Fruit fly (Drosophila melanogaster) whole organism, embryonic: ENCODE measurements around the gene Gclc.

ENCODE experiments used
- BEAF-32 ChIP-seq: fragments of 200-800 bp; sonication (Bioruptor generic); optimal IDR thresholded peaks from 3 replicates; lab custom pipeline; 2017; ENCODE audit warnings: missing biosample characterization, missing genetic modification characterization, mild to moderate bottlenecking, moderate library complexity, missing genetic modification reagents
- CG10274 ChIP-seq: fragments of 200-800 bp; sonication (Bioruptor generic); optimal IDR thresholded peaks from 3 replicates; lab custom pipeline; 2017; ENCODE audit warnings: missing biosample characterization, mild to moderate bottlenecking, missing genetic modification characterization
- CG11398 ChIP-seq: fragments of 200-800 bp; sonication (Bioruptor generic); optimal IDR thresholded peaks from 2 replicates; lab custom pipeline; 2016; ENCODE audit warnings: missing biosample characterization, missing genetic modification characterization
- CG11504 ChIP-seq: fragments of 200-800 bp; sonication (Bioruptor generic); optimal IDR thresholded peaks from 3 replicates; lab custom pipeline; 2019; ENCODE audit warnings: missing biosample characterization, mild to moderate bottlenecking, missing genetic modification characterization, moderate library complexity
- CG14710 ChIP-seq: fragments of 200-800 bp; sonication (Bioruptor generic); optimal IDR thresholded peaks from 3 replicates; lab custom pipeline; 2019; ENCODE audit warnings: missing biosample characterization, mild to moderate bottlenecking, missing genetic modification characterization, moderate library complexity
- CG30403 ChIP-seq: fragments of 200-800 bp; sonication (Bioruptor generic); optimal IDR thresholded peaks from 3 replicates; lab custom pipeline; 2016; ENCODE audit warnings: missing biosample characterization, missing genetic modification characterization
- CG3163 ChIP-seq: fragments of 200-800 bp; sonication (Bioruptor generic); optimal IDR thresholded peaks from 3 replicates; lab custom pipeline; 2016; ENCODE audit warnings: missing biosample characterization, missing genetic modification characterization
- CG33557 ChIP-seq: fragments of 200-800 bp; sonication (Bioruptor generic); optimal IDR thresholded peaks from 2 replicates; lab custom pipeline; 2019; ENCODE audit warnings: missing biosample characterization, mild to moderate bottlenecking, missing genetic modification characterization, moderate library complexity
- CG3726 ChIP-seq: fragments of 200-800 bp; sonication (Bioruptor generic); IDR thresholded peaks from 3 replicates; pipeline ENCODE4, ENCODE4 v1.3.6; 2022; ENCODE audit warnings: missing biosample characterization, missing genetic modification characterization
- CG6765 ChIP-seq: fragments of 200-800 bp; sonication (Bioruptor generic); optimal IDR thresholded peaks from 3 replicates; lab custom pipeline; 2017; ENCODE audit warnings: missing biosample characterization, mild to moderate bottlenecking, missing genetic modification characterization
- CG6813 ChIP-seq: fragments of 200-800 bp; sonication (Bioruptor generic); optimal IDR thresholded peaks from 2 replicates; lab custom pipeline; 2017; ENCODE audit warnings: missing biosample characterization, missing genetic modification characterization, mild to moderate bottlenecking, moderate library complexity, missing genetic modification reagents
- CG7271 ChIP-seq: fragments of 200-800 bp; sonication (Bioruptor generic); optimal IDR thresholded peaks from 2 replicates; lab custom pipeline; 2018; ENCODE audit warnings: missing biosample characterization, mild to moderate bottlenecking, missing genetic modification characterization, moderate library complexity
- CG7839 ChIP-seq: fragments of 200-800 bp; sonication (Bioruptor generic); optimal IDR thresholded peaks from 3 replicates; lab custom pipeline; 2018; ENCODE audit warnings: missing biosample characterization, mild to moderate bottlenecking, missing genetic modification characterization, moderate library complexity
- CG8089 ChIP-seq: fragments of 200-800 bp; sonication (Bioruptor generic); optimal IDR thresholded peaks from 3 replicates; lab custom pipeline; 2016; ENCODE audit warnings: missing biosample characterization, missing genetic modification characterization
- CG8765 ChIP-seq: fragments of 200-800 bp; sonication (Bioruptor generic); IDR thresholded peaks from 2 replicates; pipeline ENCODE4 v1.3.6; 2022; ENCODE audit warnings: missing biosample characterization, missing genetic modification characterization
- CG9609 ChIP-seq: fragments of 200-800 bp; sonication (Bioruptor generic); optimal IDR thresholded peaks from 3 replicates; lab custom pipeline; 2016; ENCODE audit warnings: missing biosample characterization, missing genetic modification characterization
- CTCF ChIP-seq: fragments of 200-800 bp; sonication (Bioruptor generic); optimal IDR thresholded peaks from 2 replicates; lab custom pipeline; 2017; ENCODE audit warnings: missing biosample characterization, mild to moderate bottlenecking, missing genetic modification characterization, moderate library complexity
- Deaf1 ChIP-seq: fragments of 200-800 bp; optimal IDR thresholded peaks from 3 replicates; lab custom pipeline; 2019; ENCODE audit warnings: missing biosample characterization, mild to moderate bottlenecking, missing genetic modification characterization, moderate library complexity
- Dfd ChIP-seq, 2 experiments: fragments of >200 bp; optimal IDR thresholded peaks; 2 replicates each; lab custom pipeline; 2017; ENCODE audit warnings: missing biosample characterization in 2 of 2, missing genetic modification characterization in 2 of 2
- Fer3 ChIP-seq: fragments of 200-800 bp; sonication (Bioruptor generic); optimal IDR thresholded peaks from 2 replicates; lab custom pipeline; 2018; ENCODE audit warnings: missing biosample characterization, mild to moderate bottlenecking, missing genetic modification characterization, moderate library complexity
- GATAe ChIP-seq: fragments of 200-800 bp; sonication (Bioruptor generic); conservative IDR thresholded peaks from 2 replicates; pipeline ENCODE4 v1.3.6; 2022; ENCODE audit warnings: missing biosample characterization, missing genetic modification characterization
- HHEX ChIP-seq: fragments of 200-800 bp; sonication (Bioruptor generic); optimal IDR thresholded peaks from 3 replicates; lab custom pipeline; 2017; ENCODE audit warnings: missing biosample characterization, mild to moderate bottlenecking, missing genetic modification characterization, missing genetic modification reagents
- Hand ChIP-seq: fragments of 200-800 bp; sonication (Bioruptor generic); optimal IDR thresholded peaks from 2 replicates; lab custom pipeline; 2017; ENCODE audit warnings: mild to moderate bottlenecking, missing biosample characterization, missing genetic modification reagents, missing genetic modification characterization
- Hr3 ChIP-seq: fragments of 200-800 bp; sonication (Bioruptor generic); optimal IDR thresholded peaks from 3 replicates; lab custom pipeline; 2016; ENCODE audit warnings: missing biosample characterization, missing genetic modification characterization
- Kr ChIP-seq: fragments of 200-800 bp; sonication (Bioruptor generic); optimal IDR thresholded peaks from 2 replicates; lab custom pipeline; 2017; ENCODE audit warnings: missing biosample characterization, mild to moderate bottlenecking, missing genetic modification characterization
- Lim3 ChIP-seq: fragments of 200-800 bp; sonication (Bioruptor generic); IDR thresholded peaks from 2 replicates; pipeline ENCODE4 v1.3.6; 2022; ENCODE audit warnings: missing biosample characterization, missing genetic modification characterization
- Max ChIP-seq: fragments of 200-800 bp; sonication (Bioruptor generic); optimal IDR thresholded peaks from 2 replicates; lab custom pipeline; 2016; ENCODE audit warnings: missing biosample characterization, mild to moderate bottlenecking, missing genetic modification characterization
- Optix ChIP-seq: fragments of 200-800 bp; sonication (Bioruptor generic); IDR thresholded peaks from 3 replicates; pipeline ENCODE4 v1.3.6; 2022; ENCODE audit warnings: missing biosample characterization, missing genetic modification characterization
- Trl ChIP-seq, 3 experiments: fragments of >200 bp in 2 of 3; fragments of 200-800 bp in 1 of 3; sonication (Bioruptor generic) in 1 of 3; optimal IDR thresholded peaks; 2 replicates in 1 of 3; 3 replicates in 2 of 3; lab custom pipeline; 2016 to 2017; ENCODE audit warnings: missing biosample characterization in 1 of 3, missing genetic modification characterization in 1 of 3
- Xbp1 ChIP-seq: fragments of 200-800 bp; sonication (Bioruptor generic); optimal IDR thresholded peaks from 3 replicates; lab custom pipeline; 2016; ENCODE audit warnings: missing biosample characterization, mild to moderate bottlenecking, missing genetic modification characterization
- bsh ChIP-seq, 2 experiments: fragments of 200-800 bp; sonication (Bioruptor generic); optimal IDR thresholded peaks; 2 replicates each; lab custom pipeline; 2017 to 2018; ENCODE audit warnings: mild to moderate bottlenecking in 2 of 2, missing biosample characterization in 2 of 2, missing genetic modification characterization in 2 of 2, moderate library complexity in 1 of 2
- caup ChIP-seq: fragments of 200-800 bp; sonication (Bioruptor generic); optimal IDR thresholded peaks from 3 replicates; lab custom pipeline; 2017; ENCODE audit warnings: missing biosample characterization, mild to moderate bottlenecking, missing genetic modification characterization, moderate library complexity; ENCODE audit not compliant: severe bottlenecking
- crol ChIP-seq: fragments of 200-800 bp; sonication (Bioruptor generic); IDR thresholded peaks from 2 replicates; pipeline ENCODE4 v1.3.6; 2022; ENCODE audit warnings: missing biosample characterization, missing genetic modification characterization
- dmrt99B ChIP-seq: fragments of 200-800 bp; sonication (Bioruptor generic); optimal IDR thresholded peaks from 2 replicates; lab custom pipeline; 2018; ENCODE audit warnings: missing biosample characterization, mild to moderate bottlenecking, missing genetic modification characterization, moderate library complexity
- eve ChIP-seq, 2 experiments: fragments of >200 bp; optimal IDR thresholded peaks; 2 replicates each; lab custom pipeline; 2017; ENCODE audit warnings: missing biosample characterization in 2 of 2, missing genetic modification characterization in 2 of 2
- gem ChIP-seq: fragments of 200-800 bp; sonication (Bioruptor generic); optimal IDR thresholded peaks from 2 replicates; lab custom pipeline; 2019; ENCODE audit warnings: missing biosample characterization, mild to moderate bottlenecking, missing genetic modification characterization, moderate library complexity
- grn ChIP-seq: fragments of 200-800 bp; sonication (Bioruptor generic); optimal IDR thresholded peaks from 3 replicates; lab custom pipeline; 2017; ENCODE audit warnings: missing biosample characterization, missing genetic modification characterization
- knrl ChIP-seq: fragments of 200-800 bp; sonication (Bioruptor generic); IDR thresholded peaks from 3 replicates; pipeline ENCODE4 v1.3.6; 2022; ENCODE audit warnings: missing biosample characterization, missing genetic modification characterization; ENCODE audit not compliant: partially characterized antibody
- mirr ChIP-seq: fragments of 200-800 bp; sonication (Bioruptor generic); optimal IDR thresholded peaks from 3 replicates; lab custom pipeline; 2018; ENCODE audit warnings: missing biosample characterization, mild to moderate bottlenecking, missing genetic modification characterization
- p53 ChIP-seq: fragments of 200-800 bp; sonication (Bioruptor generic); optimal IDR thresholded peaks from 2 replicates; lab custom pipeline; 2016; ENCODE audit warnings: missing biosample characterization, missing genetic modification characterization
- pfk ChIP-seq: fragments of 200-800 bp; sonication (Bioruptor generic); optimal IDR thresholded peaks from 2 replicates; lab custom pipeline; 2018; ENCODE audit warnings: missing biosample characterization, mild to moderate bottlenecking, missing genetic modification characterization, moderate library complexity
- pnt ChIP-seq: fragments of 200-800 bp; sonication (Bioruptor generic); optimal IDR thresholded peaks from 3 replicates; lab custom pipeline; 2016; ENCODE audit warnings: missing biosample characterization, missing genetic modification characterization
- prd ChIP-seq, 3 experiments: fragments of >200 bp in 2 of 3; fragments of 200-800 bp in 1 of 3; sonication (Bioruptor generic) in 1 of 3; optimal IDR thresholded peaks in 2 of 3; IDR thresholded peaks in 1 of 3; 2 replicates in 2 of 3; 3 replicates in 1 of 3; pipeline versions ENCODE4 v1.3.6 to Lab custom; 2017 to 2022; ENCODE audit warnings: missing biosample characterization in 1 of 3, missing genetic modification characterization in 1 of 3
- pros ChIP-seq: fragments of 200-800 bp; sonication (Bioruptor generic); optimal IDR thresholded peaks from 3 replicates; lab custom pipeline; 2019; ENCODE audit warnings: missing biosample characterization, mild to moderate bottlenecking, missing genetic modification characterization, moderate library complexity
- scrt ChIP-seq: fragments of 200-800 bp; sonication (Bioruptor generic); optimal IDR thresholded peaks from 2 replicates; lab custom pipeline; 2018; ENCODE audit warnings: missing biosample characterization, mild to moderate bottlenecking, missing genetic modification characterization, moderate library complexity
- slou ChIP-seq: fragments of 200-800 bp; sonication (Bioruptor generic); optimal IDR thresholded peaks from 3 replicates; lab custom pipeline; 2016; ENCODE audit warnings: missing biosample characterization, missing genetic modification characterization
- unpg ChIP-seq: fragments of 200-800 bp; sonication (Bioruptor generic); optimal IDR thresholded peaks from 3 replicates; lab custom pipeline; 2018; ENCODE audit warnings: missing biosample characterization, mild to moderate bottlenecking, missing genetic modification characterization, moderate library complexity

The Gclc gene

dm6 chrX:8100026-8100825 is 15.7 kb downstream of the Gclc start (continued):
- TF ChIP-seq prd (optimal IDR thresholded peaks at IDR 0.05; lab: Kevin White, UChicago) (no peak), prd (GFP tag; IDR thresholded peaks at IDR 0.05; lab: Robert Waterston, UW) (peak; percentile 90), Kr (GFP tag; lab: Kevin White, UChicago) (no peak), CG14710 (tag; lab: Kevin White, UChicago) (peak; percentile 68), CG8765 (no peak), knrl (GFP tag; lab: Robert Waterston, UW) (no peak), CG11504 (tag; lab: Kevin White, UChicago) (peak; percentile 80), BEAF-32 (GFP tag; lab: Kevin White, UChicago) (no peak), CG30403 (GFP tag; lab: Kevin White, UChicago) (peak; percentile 81), Deaf1 (peak; percentile 57), Lim3 (GFP tag; lab: Robert Waterston, UW) (no peak), p53 (GFP tag; lab: Kevin White, UChicago) (no peak), scrt (peak; percentile 86), mirr (GFP tag; lab: Kevin White, UChicago) (peak; percentile 28), unpg (peak; percentile 88), CG6765 (GFP tag; lab: Kevin White, UChicago) (peak; percentile 70), bsh (GFP tag; optimal IDR thresholded peaks at IDR 0.05; lab: Kevin White, UChicago) (peak; percentile 62 to 90), CG8089 (GFP tag; lab: Kevin White, UChicago) (no peak), grn (GFP tag; lab: Kevin White, UChicago) (no peak), CG9609 (GFP tag; lab: Kevin White, UChicago) (peak; percentile 13), Hand (GFP tag; lab: Kevin White, UChicago) (peak; percentile 84), Max (peak; percentile 68), CTCF (peak; percentile 31), Dfd (GFP tag; optimal IDR thresholded peaks at IDR 0.05; lab: Kevin White, UChicago) (no peak), CG6813 (peak; percentile 81), Fer3 (tag; lab: Kevin White, UChicago) (peak; percentile 82), dmrt99B (peak; percentile 90), GATAe (GFP tag; lab: Robert Waterston, UW) (peak; percentile 21; the same call in 1 of the 2 replicates), CG33557 (GFP tag; lab: Kevin White, UChicago) (no peak), CG10274 (GFP tag; lab: Kevin White, UChicago) (peak; percentile 35), CG11398 (GFP tag; lab: Kevin White, UChicago) (no peak), HHEX (peak; percentile 84), Xbp1 (GFP tag; lab: Kevin White, UChicago) (peak; percentile 87), crol (GFP tag; lab: Robert Waterston, UW) (no peak), pfk (no peak), pros (GFP tag; lab: Kevin White, UChicago) (no peak), pnt (GFP tag; lab: Kevin White, UChicago) (peak; percentile 51), Hr3 (GFP tag; lab: Kevin White, UChicago) (peak; percentile 68), CG7839 (tag; lab: Kevin White, UChicago) (peak; percentile 90), CG3163 (GFP tag; lab: Kevin White, UChicago) (no peak), CG3726 (peak; percentile 78; the same call in 1 of the 3 replicates), gem (peak; percentile 89), Optix (GFP tag; lab: Robert Waterston, UW) (peak; percentile 72; the same call in 2 of the 3 replicates), Trl (optimal IDR thresholded peaks at IDR 0.05; lab: Kevin White, UChicago) (peak; percentile 60 to 61), Trl (GFP tag; optimal IDR thresholded peaks at IDR 0.05; lab: Kevin White, UChicago) (peak; percentile 49), slou (GFP tag; lab: Kevin White, UChicago) (peak; percentile 33), eve (GFP tag; optimal IDR thresholded peaks at IDR 0.05; lab: Kevin White, UChicago) (no peak), CG7271 (tag; lab: Kevin White, UChicago) (no peak), caup (GFP tag; lab: Kevin White, UChicago) (peak; percentile 87)
